Worm (Caenorhabditis elegans) whole organism, L4 larva: ENCODE results near the gene F48F5.6.

Source experiments
- D1046.2 ChIP-seq: fragments of 200-800 bp; sonication (Bioruptor generic); IDR thresholded peaks from 2 replicates; pipeline ENCODE4 v1.3.6; 2022; ENCODE audit warnings: missing genetic modification characterization, missing compliant biosample characterization
- F44E2.7 ChIP-seq: fragments of 200-800 bp; sonication (Bioruptor generic); IDR thresholded peaks from 2 replicates; pipeline ENCODE4 v2.1.2; 2022; ENCODE audit warnings: missing genetic modification characterization, missing compliant biosample characterization
- F49E8.2 ChIP-seq: sonication (generic microtip); optimal IDR thresholded peaks from 2 replicates; lab custom pipeline; 2016; ENCODE audit warnings: missing compliant biosample characterization, mild to moderate bottlenecking, missing genetic modification characterization, borderline replicate concordance
- R02D3.7 ChIP-seq: fragments of 150-350 bp; sonication (generic microtip); optimal IDR thresholded peaks from 3 replicates; lab custom pipeline; 2014; ENCODE audit warnings: missing biosample characterization, missing genetic modification characterization
- Y75B8A.6 ChIP-seq: fragments of 200-800 bp; sonication (Bioruptor generic); IDR thresholded peaks from 2 replicates; pipeline ENCODE4 v1.3.6; 2022; ENCODE audit warnings: missing genetic modification reagents, missing genetic modification characterization, missing compliant biosample characterization
- ama-1 ChIP-seq: fragments of 150-350 bp; optimal IDR thresholded peaks from 2 replicates; lab custom pipeline; 2014; ENCODE audit warnings: inconsistent platforms, mixed read lengths
- attf-4 ChIP-seq: sonication (generic microtip); optimal IDR thresholded peaks from 3 replicates; lab custom pipeline; 2017; ENCODE audit warnings: missing biosample characterization, missing genetic modification characterization
- ceh-32 ChIP-seq: sonication (generic microtip); optimal IDR thresholded peaks from 2 replicates; lab custom pipeline; 2016; ENCODE audit warnings: mild to moderate bottlenecking, missing genetic modification characterization, missing compliant biosample characterization; ENCODE audit not compliant: poor library complexity
- ceh-44 ChIP-seq: fragments of 200-800 bp; sonication (Bioruptor generic); IDR thresholded peaks from 2 replicates; pipeline ENCODE4 v1.3.6; 2022; ENCODE audit warnings: missing genetic modification reagents, missing genetic modification characterization, missing compliant biosample characterization
- ceh-62 ChIP-seq: sonication (generic microtip); optimal IDR thresholded peaks from 2 replicates; lab custom pipeline; 2017; ENCODE audit warnings: missing biosample characterization, missing genetic modification characterization
- cey-2 ChIP-seq: sonication (generic microtip); optimal IDR thresholded peaks from 3 replicates; lab custom pipeline; 2017; ENCODE audit warnings: missing genetic modification characterization, mild to moderate bottlenecking, missing compliant biosample characterization, antibody characterized with exemption, borderline replicate concordance; ENCODE audit not compliant: insufficient read depth
- daf-16 ChIP-seq, 3 experiments: sonication (generic microtip); optimal IDR thresholded peaks; 2 replicates each; lab custom pipeline; 2016 to 2017; ENCODE audit warnings: missing genetic modification characterization in 3 of 3, missing genetic modification reagents in 3 of 3, mild to moderate bottlenecking in 2 of 3, missing compliant biosample characterization in 2 of 3, missing biosample characterization in 1 of 3, moderate library complexity in 1 of 3
- daf-19 ChIP-seq: fragments of 200-800 bp; sonication (Bioruptor generic); conservative IDR thresholded peaks from 2 replicates; pipeline ENCODE4 v1.3.6; 2022; ENCODE audit warnings: missing genetic modification characterization, missing compliant biosample characterization
- daf-8 ChIP-seq: fragments of 200-800 bp; sonication (Bioruptor generic); IDR thresholded peaks from 2 replicates; pipeline ENCODE4 v1.3.6; 2022; ENCODE audit warnings: missing genetic modification characterization, missing compliant biosample characterization
- dmd-6 ChIP-seq: fragments of 200-800 bp; sonication (Bioruptor generic); IDR thresholded peaks from 2 replicates; pipeline ENCODE4 v1.3.6; 2022; ENCODE audit warnings: missing genetic modification reagents, missing genetic modification characterization, missing compliant biosample characterization
- dmd-8 ChIP-seq: fragments of 200-800 bp; sonication (Bioruptor generic); IDR thresholded peaks from 2 replicates; pipeline ENCODE4 v1.3.6; 2022; ENCODE audit warnings: missing genetic modification characterization, missing compliant biosample characterization
- dpl-1 ChIP-seq: fragments of 150-350 bp; optimal IDR thresholded peaks from 2 replicates; lab custom pipeline; 2014; ENCODE audit warnings: missing biosample characterization, missing genetic modification reagents, missing genetic modification characterization
- duxl-1 ChIP-seq: sonication (generic microtip); optimal IDR thresholded peaks from 2 replicates; lab custom pipeline; 2016; ENCODE audit warnings: mild to moderate bottlenecking, missing genetic modification characterization, moderate library complexity, missing compliant biosample characterization; ENCODE audit not compliant: poor library complexity
- egl-43 ChIP-seq: fragments of 200-800 bp; sonication (Bioruptor generic); IDR thresholded peaks from 2 replicates; pipeline ENCODE4 v1.3.6; 2022; ENCODE audit warnings: missing genetic modification reagents, missing genetic modification characterization, missing compliant biosample characterization
- fkh-10 ChIP-seq: fragments of 150-350 bp; optimal IDR thresholded peaks from 2 replicates; lab custom pipeline; 2014; ENCODE audit warnings: missing biosample characterization, missing genetic modification reagents, missing genetic modification characterization
- hif-1 ChIP-seq, 2 experiments: sonication (generic microtip); optimal IDR thresholded peaks; 2 replicates each; lab custom pipeline; 2016 to 2017; ENCODE audit warnings: missing compliant biosample characterization in 2 of 2, missing genetic modification characterization in 2 of 2, missing genetic modification reagents in 2 of 2, missing genotype in 2 of 2, mild to moderate bottlenecking in 1 of 2
- hlh-30 ChIP-seq: sonication (generic microtip); optimal IDR thresholded peaks from 2 replicates; lab custom pipeline; 2017; ENCODE audit warnings: antibody characterized with exemption, mild to moderate bottlenecking, missing genetic modification characterization, missing compliant biosample characterization; ENCODE audit not compliant: insufficient read depth
- lin-1 ChIP-seq: fragments of 200-800 bp; sonication (Bioruptor generic); IDR thresholded peaks from 2 replicates; pipeline ENCODE4 v1.3.6; 2022; ENCODE audit warnings: missing genetic modification reagents, missing genetic modification characterization, missing compliant biosample characterization
- lin-13 ChIP-seq: fragments of 150-350 bp; optimal IDR thresholded peaks from 2 replicates; lab custom pipeline; 2014; ENCODE audit warnings: missing biosample characterization, missing genetic modification reagents, missing genetic modification characterization
- lin-15B ChIP-seq: fragments of 150-350 bp; sonication (generic microtip); optimal IDR thresholded peaks from 3 replicates; lab custom pipeline; 2014; ENCODE audit warnings: missing biosample characterization, missing genetic modification characterization
- lin-29 ChIP-seq: fragments of 200-800 bp; sonication (Bioruptor generic); IDR thresholded peaks from 2 replicates; pipeline ENCODE4 v1.3.6; 2022; ENCODE audit warnings: missing genetic modification reagents, missing genetic modification characterization, missing compliant biosample characterization
- lsy-2 ChIP-seq, 2 experiments: fragments of 150-350 bp in 1 of 2; sonication (generic microtip) in 1 of 2; optimal IDR thresholded peaks; 2 replicates each; lab custom pipeline; 2014 to 2017; ENCODE audit warnings: missing biosample characterization in 2 of 2, missing genetic modification characterization in 2 of 2
- madf-5 ChIP-seq, 2 experiments: fragments of 200-800 bp; sonication (Bioruptor generic); IDR thresholded peaks; 2 replicates each; pipeline ENCODE4 v1.3.6; 2022; ENCODE audit warnings: missing compliant biosample characterization in 2 of 2, missing genetic modification characterization in 2 of 2
- madf-9 ChIP-seq: fragments of 200-800 bp; sonication (Bioruptor generic); conservative IDR thresholded peaks from 2 replicates; pipeline ENCODE4 v1.3.6; 2022; ENCODE audit warnings: missing genetic modification reagents, missing genetic modification characterization, missing compliant biosample characterization
- mdl-1 ChIP-seq, 2 experiments: fragments of 150-350 bp in 1 of 2; sonication (generic microtip) in 1 of 2; optimal IDR thresholded peaks; 2 replicates each; lab custom pipeline; 2014 to 2017; ENCODE audit warnings: missing biosample characterization in 2 of 2, missing genetic modification characterization in 2 of 2
- nhr-237 ChIP-seq: sonication (generic microtip); optimal IDR thresholded peaks from 2 replicates; lab custom pipeline; 2017; ENCODE audit warnings: missing biosample characterization, missing genetic modification characterization
- nhr-25 ChIP-seq: sonication (generic microtip); optimal IDR thresholded peaks from 2 replicates; lab custom pipeline; 2017; ENCODE audit warnings: missing genetic modification characterization, mild to moderate bottlenecking, missing compliant biosample characterization, antibody characterized with exemption, moderate library complexity, borderline replicate concordance; ENCODE audit not compliant: insufficient read depth
- nhr-41 ChIP-seq: fragments of 200-800 bp; sonication (Bioruptor generic); IDR thresholded peaks from 2 replicates; pipeline ENCODE4 v1.3.6; 2022; ENCODE audit warnings: missing genetic modification reagents, missing genetic modification characterization, missing compliant biosample characterization
- nhr-42 ChIP-seq: fragments of 200-800 bp; sonication (Bioruptor generic); IDR thresholded peaks from 2 replicates; pipeline ENCODE4 v1.3.6; 2022; ENCODE audit warnings: missing genetic modification characterization, missing compliant biosample characterization
- nhr-77 ChIP-seq: fragments of 150-350 bp; optimal IDR thresholded peaks from 2 replicates; lab custom pipeline; 2014; ENCODE audit warnings: missing biosample characterization, missing genetic modification characterization
- php-3 ChIP-seq: fragments of 200-800 bp; sonication (Bioruptor generic); IDR thresholded peaks from 2 replicates; pipeline ENCODE4 v1.3.6; 2022; ENCODE audit warnings: missing genetic modification reagents, missing genetic modification characterization, missing compliant biosample characterization
- pqm-1 ChIP-seq: sonication (generic microtip); optimal IDR thresholded peaks from 2 replicates; lab custom pipeline; 2017; ENCODE audit warnings: missing biosample characterization, missing genetic modification characterization
- saeg-2 ChIP-seq: fragments of 200-800 bp; sonication (Bioruptor generic); IDR thresholded peaks from 2 replicates; pipeline ENCODE4 v1.3.6; 2022; ENCODE audit warnings: missing genetic modification reagents, missing genetic modification characterization, missing compliant biosample characterization
- snpc-4 ChIP-seq: fragments of 150-350 bp; optimal IDR thresholded peaks from 2 replicates; lab custom pipeline; 2014; ENCODE audit warnings: missing biosample characterization, missing genetic modification characterization
- spr-1 ChIP-seq: sonication (generic microtip); optimal IDR thresholded peaks from 2 replicates; lab custom pipeline; 2016; ENCODE audit warnings: mild to moderate bottlenecking, missing genetic modification characterization, missing compliant biosample characterization
- spr-3 ChIP-seq: fragments of 200-800 bp; sonication (Bioruptor generic); optimal IDR thresholded peaks from 2 replicates; lab custom pipeline; 2018; ENCODE audit warnings: mild to moderate bottlenecking, missing genetic modification characterization, missing compliant biosample characterization
- tag-97 ChIP-seq: fragments of 200-800 bp; sonication (Bioruptor generic); IDR thresholded peaks from 2 replicates; pipeline ENCODE4 v1.3.6; 2022; ENCODE audit warnings: missing genetic modification characterization, missing compliant biosample characterization
- unc-130 ChIP-seq: sonication (generic microtip); optimal IDR thresholded peaks from 2 replicates; lab custom pipeline; 2016; ENCODE audit warnings: missing genetic modification reagents, missing genetic modification characterization, missing compliant biosample characterization
- unc-39 ChIP-seq: sonication (generic microtip); optimal IDR thresholded peaks from 2 replicates; lab custom pipeline; 2017; ENCODE audit warnings: missing biosample characterization, missing genetic modification characterization
- unc-62 ChIP-seq, 3 experiments: fragments of 150-350 bp in 1 of 3; sonication (generic microtip); optimal IDR thresholded peaks in 2 of 3; peaks in 1 of 3; 1 replicate in 1 of 3; 2 replicates in 2 of 3; lab custom pipeline; 2014 to 2017; ENCODE audit warnings: missing biosample characterization in 3 of 3, missing genetic modification characterization in 3 of 3, missing genetic modification reagents in 3 of 3, missing genotype in 1 of 3
- zag-1 ChIP-seq: fragments of 150-350 bp; optimal IDR thresholded peaks from 2 replicates; lab custom pipeline; 2014; ENCODE audit warnings: missing biosample characterization, missing genetic modification characterization
- zfp-3 ChIP-seq: fragments of 200-800 bp; sonication (Bioruptor generic); conservative IDR thresholded peaks from 2 replicates; pipeline ENCODE4 v1.3.6; 2022; ENCODE audit warnings: missing genetic modification reagents, missing genetic modification characterization, missing compliant biosample characterization
- ztf-7 ChIP-seq: fragments of 150-350 bp; optimal IDR thresholded peaks from 2 replicates; lab custom pipeline; 2014; ENCODE audit warnings: missing biosample characterization, missing genetic modification characterization

The F48F5.6 gene

ce11 chrV:20419643-20420042 is 33.3 kb downstream of the F48F5.6 start (continued):
- TF ChIP-seq php-3 (GFP tag; lab: Robert Waterston, UW) (no peak), cey-2 (tag; lab: Kevin White, UChicago) (no peak), fkh-10 (no peak), ceh-44 (GFP tag; lab: Robert Waterston, UW) (no peak), mdl-1 (tag; optimal IDR thresholded peaks at IDR 0.05; lab: Kevin White, UChicago) (peak in 1 of 2 experiments; percentile 11), unc-39 (tag; lab: Kevin White, UChicago) (no peak), daf-8 (GFP tag; lab: Robert Waterston, UW) (no peak), nhr-25 (tag; lab: Kevin White, UChicago) (no peak), unc-62 (GFP tag; optimal IDR thresholded peaks at IDR 0.05 in 1 of 2; lab: Kevin White, UChicago) (no peak), unc-62 (tag; optimal IDR thresholded peaks at IDR 0.05; lab: Kevin White, UChicago) (no peak), attf-4 (tag; lab: Kevin White, UChicago) (no peak), lin-13 (no peak), Y75B8A.6 (no peak)

- no peak for TF ChIP-seq D1046.2 (GFP tag; lab: Robert Waterston, UW)
- peak; percentile 91 for TF ChIP-seq dmd-6
- TF ChIP-seq ztf-7 (tag; lab: Kevin White, UChicago), result no peak
- 0 out of 2 replicates have a peak, but pooled peaks have one; percentile 43 for TF ChIP-seq nhr-41 (GFP tag; lab: Robert Waterston, UW)
- TF ChIP-seq ama-1 (lab: Kevin White, UChicago), result no peak
- no peak for TF ChIP-seq R02D3.7 (tag; lab: Kevin White, UChicago)
- TF ChIP-seq hlh-30 (tag; lab: Kevin White, UChicago), result peak; percentile 97
- TF ChIP-seq hif-1 (tag; optimal IDR thresholded peaks at IDR 0.05; lab: Kevin White, UChicago), result peak in 1 of 2 experiments; percentile 72
- 0 out of 2 replicates have a peak, but pooled peaks have one; percentile 3 for TF ChIP-seq F44E2.7
- TF ChIP-seq pqm-1, result peak; percentile 0
- no peak for TF ChIP-seq madf-5 (GFP tag; IDR thresholded peaks at IDR 0.05; lab: Robert Waterston, UW)
- no peak for TF ChIP-seq madf-9 (GFP tag; lab: Robert Waterston, UW)
- 0 out of 2 replicates have a peak, but pooled peaks have one; percentile 14 for TF ChIP-seq lin-1
- TF ChIP-seq spr-1 (tag; lab: Kevin White, UChicago), result no peak
- no peak for TF ChIP-seq dmd-8 (GFP tag; lab: Robert Waterston, UW)
- no peak for TF ChIP-seq nhr-237
- TF ChIP-seq F49E8.2 (tag; lab: Kevin White, UChicago), result no peak
- TF ChIP-seq nhr-77 (tag; lab: Kevin White, UChicago), result peak; percentile 90
- TF ChIP-seq nhr-25 (tag; lab: Kevin White, UChicago), result no peak
- TF ChIP-seq daf-16 (GFP tag; optimal IDR thresholded peaks at IDR 0.05; lab: Kevin White, UChicago), result peak in 1 of 2 experiments; percentile 80
- peak; percentile 96 for TF ChIP-seq daf-16 (tag; optimal IDR thresholded peaks at IDR 0.05; lab: Kevin White, UChicago)
- TF ChIP-seq duxl-1 (tag; lab: Kevin White, UChicago), result no peak
- no peak for TF ChIP-seq ceh-62 (tag; lab: Kevin White, UChicago)
- TF ChIP-seq daf-19 (GFP tag; lab: Robert Waterston, UW), result no peak
- no peak for TF ChIP-seq unc-39 (tag; lab: Kevin White, UChicago)
- no peak for TF ChIP-seq lin-15B
- no peak for TF ChIP-seq snpc-4
- TF ChIP-seq unc-130, result no peak
- TF ChIP-seq lin-29 (GFP tag; lab: Robert Waterston, UW), result no peak
- no peak for TF ChIP-seq zfp-3
- TF ChIP-seq dpl-1 (GFP tag; lab: Kevin White, UChicago), result no peak
- TF ChIP-seq nhr-42 (GFP tag; lab: Robert Waterston, UW), result no peak
- TF ChIP-seq saeg-2 (GFP tag; lab: Robert Waterston, UW), result 0 out of 2 replicates have a peak, but pooled peaks have one; percentile 27
- TF ChIP-seq zag-1 (tag; lab: Kevin White, UChicago), result no peak
- TF ChIP-seq ceh-32, result no peak
- TF ChIP-seq spr-3 (GFP tag; lab: Kevin White, UChicago), result no peak
- TF ChIP-seq egl-43 (GFP tag; lab: Robert Waterston, UW), result no peak
- TF ChIP-seq tag-97 (GFP tag; lab: Robert Waterston, UW), result no peak
- TF ChIP-seq lsy-2 (tag; optimal IDR thresholded peaks at IDR 0.05; lab: Kevin White, UChicago), result peak in 1 of 2 experiments; percentile 57
Observed at ce11 chrV:20418768-20419167, 34.2 kb downstream of the F48F5.6 start.
